Worm (Caenorhabditis elegans): ENCODE measurements around the gene F17E9.18.

F17E9.18 gene

DNA sequence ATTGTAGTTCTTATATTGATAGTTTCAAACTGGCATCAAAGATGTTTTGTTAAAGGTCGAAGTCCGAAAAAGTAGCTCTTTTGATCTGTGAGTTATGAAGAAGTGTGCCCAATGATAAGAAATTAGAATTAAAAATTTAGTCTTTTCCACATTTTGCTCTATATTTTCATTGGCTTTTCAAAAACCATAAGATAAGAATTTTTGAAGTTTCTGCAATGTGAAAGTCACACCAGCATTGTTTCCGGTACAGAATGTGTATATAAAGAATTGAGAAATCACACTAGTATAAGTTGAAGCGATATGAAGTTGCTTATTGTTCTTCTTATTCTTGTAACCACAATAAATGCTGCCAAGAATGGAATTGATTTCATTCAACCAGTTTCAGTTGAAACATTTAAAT lies 14.4 kb downstream of the F17E9.18 start, which contains the start of gene lys-10:
lys-10 (plus strand) TSS at position 301 of the 400 bp plus-strand sequence.
- TF ChIP-seq unc-62 (GFP tag; optimal IDR thresholded peaks at IDR 0.05) = no peak

DNA sequence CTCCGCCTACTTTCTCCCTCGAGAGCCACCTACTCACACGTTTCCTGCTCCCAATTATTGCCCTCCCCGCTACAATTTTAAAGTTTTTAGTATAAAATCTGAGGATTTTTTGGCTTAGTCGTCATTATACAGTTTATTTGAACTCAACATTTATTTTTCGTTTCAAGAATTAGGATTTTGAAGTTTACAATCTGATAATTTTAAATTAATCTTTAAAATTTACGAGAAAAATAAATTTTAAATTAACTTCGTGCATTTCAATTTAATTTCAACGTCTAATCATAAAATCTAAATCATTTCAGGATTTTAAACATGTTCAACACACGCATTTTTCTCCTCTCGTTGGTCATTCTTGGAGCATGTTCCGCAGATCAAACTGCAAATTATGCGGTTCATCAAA lies 18.0 kb downstream of the F17E9.18 start, which contains the start of gene F35H10.2:
F35H10.2 (plus strand) TSS at position 301 of the 400 bp plus-strand sequence.
- TF ChIP-seq unc-62 (GFP tag; optimal IDR thresholded peaks at IDR 0.05) = no peak

DNA sequence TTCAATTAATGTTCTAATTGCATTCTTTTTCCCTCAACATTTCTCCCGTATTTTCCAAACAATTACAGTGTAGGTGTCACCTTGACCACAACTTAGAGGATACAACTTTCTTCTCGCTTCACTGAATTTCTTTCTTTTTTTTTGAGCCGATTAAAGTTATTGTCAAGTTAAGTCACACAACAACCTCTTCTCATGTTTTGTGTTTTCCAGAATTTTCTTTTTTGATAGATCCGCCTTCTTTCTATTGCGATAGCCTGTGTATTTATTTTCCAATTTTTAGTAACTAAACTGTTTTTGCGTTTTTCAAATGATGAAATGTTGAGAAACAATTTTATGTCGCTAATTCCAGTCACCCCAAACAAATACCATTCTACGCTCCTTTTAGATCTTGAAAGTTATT lies 21.3 kb downstream of the F17E9.18 start, which contains the start of gene F35H10.3:
F35H10.3 (plus strand) TSS at position 301 of the 400 bp plus-strand sequence.
- TF ChIP-seq unc-62 (GFP tag; optimal IDR thresholded peaks at IDR 0.05) = no peak

DNA sequence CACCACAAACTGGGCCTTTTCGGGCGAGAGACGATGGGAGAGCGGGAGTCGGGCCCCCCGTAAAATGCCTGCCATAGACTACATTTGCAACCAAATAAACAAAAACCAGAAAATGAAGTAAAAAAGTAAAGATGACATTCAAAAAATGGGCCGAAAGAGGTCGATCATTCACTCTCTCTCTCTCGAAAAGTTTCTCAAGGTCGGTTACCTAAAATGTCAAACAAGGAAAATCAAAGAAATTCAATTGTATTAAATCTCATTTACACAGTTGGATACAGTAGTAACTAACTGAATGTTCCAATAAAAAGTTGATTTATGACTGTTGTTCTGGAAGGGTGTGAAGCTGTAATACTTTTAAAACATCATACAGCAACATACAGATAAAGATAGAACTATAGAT lies 28.2 kb downstream of the F17E9.18 start:
- TF ChIP-seq unc-62 (GFP tag; optimal IDR thresholded peaks at IDR 0.05) = no peak

DNA sequence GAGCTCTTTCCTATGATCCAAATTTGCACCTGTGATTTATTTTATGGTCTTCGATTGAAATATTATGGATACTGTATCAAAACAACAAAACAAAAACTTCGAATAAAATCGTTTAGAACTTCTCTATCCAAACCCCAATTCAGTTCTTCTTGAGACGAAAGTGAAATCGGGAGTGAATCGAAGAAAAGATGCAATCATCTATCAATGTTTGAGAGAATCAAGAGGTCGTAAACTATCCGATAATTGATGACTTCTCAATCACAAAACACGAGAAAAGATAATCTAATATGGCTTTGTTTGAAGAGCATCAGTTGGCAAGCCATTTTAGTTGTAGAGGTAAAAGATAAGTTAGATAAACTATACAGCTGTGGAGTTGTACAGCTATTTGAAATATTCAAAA lies 29.2 kb downstream of the F17E9.18 start:
- TF ChIP-seq unc-62 (GFP tag; optimal IDR thresholded peaks at IDR 0.05) = no peak

DNA sequence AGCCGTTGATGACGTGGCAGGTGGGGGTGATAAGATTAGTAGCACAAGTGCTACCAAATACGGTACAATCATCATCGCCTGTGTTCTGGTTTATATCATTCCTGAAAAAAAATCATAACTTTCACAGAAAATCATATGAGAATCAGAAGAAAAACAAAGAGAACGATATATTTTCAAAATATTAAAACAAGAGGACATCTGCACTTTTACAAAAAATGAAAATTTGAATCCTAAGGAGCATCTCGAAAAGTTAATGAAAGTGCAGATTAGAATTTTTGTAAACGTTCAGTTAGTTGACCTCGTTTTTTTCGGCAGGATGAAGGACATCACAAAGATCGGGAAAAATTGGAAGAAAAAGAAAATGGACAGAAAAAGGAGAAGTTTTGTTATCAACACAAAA lies 34.1 kb downstream of the F17E9.18 start, which contains the start of gene F35H10.10:
F35H10.10 (minus strand) TSS at position 101 of the 400 bp plus-strand sequence.
- no peak for TF ChIP-seq unc-62 (GFP tag; optimal IDR thresholded peaks at IDR 0.05)

DNA sequence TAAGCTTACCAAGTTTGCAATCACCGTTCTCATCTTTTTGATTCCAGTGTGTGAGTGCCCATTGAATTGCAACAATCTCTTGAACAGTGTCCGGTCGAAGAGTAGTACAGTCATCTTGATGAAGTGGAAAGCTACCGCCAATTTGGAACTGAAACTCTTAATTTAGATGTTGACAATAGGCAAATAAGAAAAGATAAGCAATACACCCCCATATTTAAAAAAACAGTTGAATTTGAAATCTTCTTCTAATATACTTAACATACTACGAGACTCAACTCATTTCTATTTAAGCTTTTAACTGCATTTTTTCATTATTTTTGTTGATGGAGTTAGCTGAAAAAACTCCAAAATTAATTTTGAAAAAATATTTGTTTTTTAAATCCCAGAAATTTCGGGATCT lies 34.8 kb downstream of the F17E9.18 start:
- no peak for TF ChIP-seq unc-62 (GFP tag; optimal IDR thresholded peaks at IDR 0.05)

DNA sequence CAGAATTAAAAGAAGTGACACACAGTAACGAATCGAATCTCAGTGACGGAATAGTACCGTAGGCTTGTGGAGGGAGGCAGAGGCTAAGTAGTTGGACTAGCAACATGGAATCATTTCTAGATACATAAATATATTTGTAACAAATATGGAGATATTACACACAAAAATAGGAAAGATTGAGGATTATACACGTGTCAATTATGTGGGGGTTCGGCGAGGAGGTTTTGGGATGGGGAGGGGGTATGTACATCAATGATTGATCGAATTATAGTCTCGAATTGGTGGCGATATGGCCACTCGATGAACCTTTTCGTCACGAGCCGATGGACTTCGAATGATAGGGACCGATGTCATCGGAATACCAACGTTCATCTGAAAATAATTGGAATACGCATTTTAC lies 39.5 kb downstream of the F17E9.18 start:
- no peak for TF ChIP-seq unc-62 (GFP tag; optimal IDR thresholded peaks at IDR 0.05)

DNA sequence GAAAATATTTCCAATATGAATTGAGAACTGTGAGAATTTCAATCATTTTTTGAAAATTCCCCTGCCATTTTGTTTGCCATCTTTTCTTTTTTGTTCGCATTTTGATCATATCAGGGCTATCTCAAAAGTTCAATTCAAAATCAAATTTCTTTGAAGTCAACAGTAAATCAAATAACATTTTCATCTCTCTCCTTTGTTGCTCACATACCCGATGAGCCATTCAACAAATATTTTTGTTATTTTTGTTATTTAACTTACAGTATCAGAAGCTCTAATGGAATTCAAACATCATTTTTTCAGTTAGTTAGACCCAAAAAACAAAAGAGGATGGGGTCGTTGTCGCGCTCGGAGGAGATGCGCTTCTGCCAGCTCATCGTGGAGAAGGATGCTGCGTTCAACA lies 43.3 kb downstream of the F17E9.18 start, which contains the start of gene vha-5:
vha-5 (plus strand) TSS at position 301 of the 400 bp plus-strand sequence.
- no peak for TF ChIP-seq unc-62 (GFP tag; optimal IDR thresholded peaks at IDR 0.05)

DNA sequence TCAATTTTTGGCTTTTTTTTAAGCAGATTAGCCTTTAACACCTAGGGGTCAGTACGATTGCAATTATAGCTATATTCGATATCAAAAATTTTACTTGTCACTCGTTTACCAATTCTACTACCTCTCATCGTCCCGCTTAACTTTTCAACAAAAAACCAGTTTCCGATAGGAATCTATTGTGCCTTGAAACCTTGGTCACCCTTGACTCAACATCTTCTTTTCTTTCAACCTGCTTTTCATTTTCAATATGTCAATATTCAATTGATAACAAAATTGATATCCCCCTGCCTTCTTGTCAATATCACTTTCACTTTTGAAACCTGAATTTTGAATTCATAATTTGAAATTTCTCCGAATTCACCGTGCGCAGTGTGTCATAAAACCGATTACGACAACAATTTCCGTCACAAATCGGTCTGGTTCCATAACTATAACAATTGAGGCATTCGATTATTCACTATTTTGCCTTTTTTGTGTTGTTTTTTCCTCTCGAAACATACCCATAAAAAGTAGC lies 44.2 kb downstream of the F17E9.18 start:
- no peak for TF ChIP-seq unc-62 (GFP tag; optimal IDR thresholded peaks at IDR 0.05)

DNA sequence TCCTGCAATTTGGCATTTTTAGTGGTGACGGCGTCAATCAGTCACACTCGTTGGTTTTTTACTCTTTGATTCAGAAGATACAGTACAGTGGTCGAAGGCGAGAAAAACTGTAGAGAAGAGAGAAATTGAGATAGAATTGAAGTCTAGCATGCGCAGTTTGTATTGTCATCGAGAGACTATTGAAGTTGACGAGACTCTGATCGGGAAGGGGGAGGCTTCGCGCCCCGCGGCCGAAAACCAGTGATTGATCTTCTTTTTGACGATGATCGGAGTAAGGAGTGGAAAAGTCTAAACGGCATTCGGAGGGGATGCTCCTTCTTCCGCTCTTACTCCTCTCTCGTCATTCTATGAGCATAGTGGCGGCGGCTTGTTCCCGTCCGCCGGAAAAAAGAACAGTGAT lies 45.0 kb downstream of the F17E9.18 start:
- TF ChIP-seq unc-62 (GFP tag; optimal IDR thresholded peaks at IDR 0.05) = no peak

DNA sequence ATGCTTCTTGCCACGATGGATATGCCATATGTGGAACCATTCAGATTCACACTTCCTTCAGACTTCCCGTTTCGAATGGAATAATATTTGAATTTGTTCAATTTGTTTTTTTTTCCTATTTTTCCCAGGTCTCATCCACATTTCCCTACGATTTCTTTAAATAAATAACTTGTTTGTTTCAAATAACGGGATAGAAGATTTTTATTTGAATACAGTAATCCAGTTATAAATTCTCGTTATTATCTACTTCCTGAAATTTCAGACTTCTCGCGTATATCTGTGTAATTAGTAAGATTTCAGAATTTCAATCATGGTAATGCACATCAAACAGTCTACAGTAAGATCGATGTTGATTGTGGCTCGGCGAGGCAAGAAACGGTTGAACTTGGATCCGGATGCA lies 46.5 kb downstream of the F17E9.18 start, which contains the start of gene F35H10.5:
F35H10.5 (plus strand) TSS at position 301 of the 400 bp plus-strand sequence.
- TF ChIP-seq unc-62 (GFP tag; optimal IDR thresholded peaks at IDR 0.05) = no peak

DNA sequence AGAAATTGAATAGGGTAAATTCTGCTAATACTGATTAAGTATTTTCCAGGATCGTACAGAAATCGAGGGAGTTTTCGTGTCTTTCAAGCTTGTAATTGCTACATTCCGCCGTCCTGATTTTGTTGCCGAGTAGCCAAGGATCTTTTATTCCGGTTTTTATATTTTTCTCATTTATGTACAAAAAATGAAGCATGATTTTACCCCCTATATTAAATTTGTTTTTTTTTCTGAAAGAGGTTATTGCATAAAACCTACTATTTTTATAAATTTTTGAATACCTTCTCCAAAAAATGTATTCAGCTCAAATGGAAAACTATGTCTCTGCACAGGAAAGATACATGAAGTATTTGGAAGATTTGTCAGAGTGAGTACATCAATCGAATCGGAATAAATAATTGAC lies 47.3 kb downstream of the F17E9.18 start, which contains the start of gene F35H10.6:
F35H10.6 (plus strand) TSS at position 301 of the 400 bp plus-strand sequence.
- no peak for TF ChIP-seq unc-62 (GFP tag; optimal IDR thresholded peaks at IDR 0.05)

DNA sequence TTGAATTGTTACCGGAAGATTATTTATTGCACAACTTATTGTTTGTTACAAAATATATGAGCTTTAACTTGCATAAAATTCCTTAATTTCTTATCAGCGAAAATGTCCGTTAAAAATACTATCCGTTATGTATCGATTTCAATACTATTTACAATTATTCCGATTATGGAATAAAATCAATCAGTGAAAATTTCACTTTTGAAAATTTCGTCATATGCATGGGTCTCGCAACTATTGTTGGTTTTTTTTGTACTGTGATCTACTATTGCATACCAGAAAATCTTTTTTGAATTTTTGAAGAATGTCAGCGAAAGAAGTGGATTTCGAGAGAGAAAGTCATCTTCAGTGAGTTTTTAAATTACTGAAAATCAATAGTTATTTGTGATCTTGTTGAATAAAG lies 49.8 kb downstream of the F17E9.18 start, which contains the start of gene nprl-3:
nprl-3 (plus strand) TSS at position 301 of the 400 bp plus-strand sequence.
- TF ChIP-seq unc-62 (GFP tag; optimal IDR thresholded peaks at IDR 0.05) = no peak

All from whole organism, dauer.